Worm (Caenorhabditis elegans) whole organism, early embryonic: ENCODE results near the gene elpc-2.

Experiments used
- aly-1 ChIP-seq: sonication (generic microtip); optimal IDR thresholded peaks from 2 replicates; lab custom pipeline; 2016; ENCODE audit warnings: missing genetic modification characterization, missing compliant biosample characterization
- ama-1 ChIP-seq: fragments of 150-350 bp; optimal IDR thresholded peaks from 2 replicates; lab custom pipeline; 2014
- ets-7 ChIP-seq: sonication (generic microtip); optimal IDR thresholded peaks from 2 replicates; lab custom pipeline; 2016; ENCODE audit warnings: missing genotype, missing genetic modification characterization, missing compliant biosample characterization
- flt-1 ChIP-seq: fragments of 200-800 bp; sonication (Bioruptor generic); IDR thresholded peaks from 2 replicates; pipeline ENCODE4 v1.3.6; 2022; ENCODE audit warnings: missing genetic modification characterization, missing compliant biosample characterization
- hmbx-1 ChIP-seq: sonication (generic microtip); optimal IDR thresholded peaks from 2 replicates; lab custom pipeline; 2016; ENCODE audit warnings: mild to moderate bottlenecking, missing genetic modification characterization, missing compliant biosample characterization
- hmg-4 ChIP-seq: fragments of 200-800 bp; sonication (Bioruptor generic); optimal IDR thresholded peaks from 2 replicates; lab custom pipeline; 2018; ENCODE audit warnings: mild to moderate bottlenecking, missing genetic modification characterization, missing compliant biosample characterization
- tbx-11 ChIP-seq: fragments of 200-800 bp; sonication (Bioruptor generic); IDR thresholded peaks from 2 replicates; pipeline ENCODE4 v1.3.6; 2022; ENCODE audit warnings: missing genetic modification characterization, missing compliant biosample characterization
- tra-4 ChIP-seq: sonication (generic microtip); optimal IDR thresholded peaks from 2 replicates; lab custom pipeline; 2017; ENCODE audit warnings: missing genetic modification characterization, missing compliant biosample characterization

- no peak for TF ChIP-seq hmg-4
- peak; percentile 34 for TF ChIP-seq ama-1 (lab: Kevin White, UChicago)
- no peak for TF ChIP-seq hmbx-1
- no peak for TF ChIP-seq tbx-11 (GFP tag; lab: Robert Waterston, UW)
- TF ChIP-seq aly-1 (tag; lab: Kevin White, UChicago) = no peak
- TF ChIP-seq ets-7 (tag; lab: Kevin White, UChicago) = no peak
- TF ChIP-seq flt-1 (GFP tag; lab: Robert Waterston, UW) = no peak
- no peak for TF ChIP-seq tra-4 (tag; lab: Kevin White, UChicago)
Measured at ce11 chrIII:12686457-12687250, 13.2 kb downstream of the elpc-2 start.
